Fruit fly (Drosophila melanogaster): Measurements from ENCODE around the gene Or1a.

Gene Or1a

DNA sequence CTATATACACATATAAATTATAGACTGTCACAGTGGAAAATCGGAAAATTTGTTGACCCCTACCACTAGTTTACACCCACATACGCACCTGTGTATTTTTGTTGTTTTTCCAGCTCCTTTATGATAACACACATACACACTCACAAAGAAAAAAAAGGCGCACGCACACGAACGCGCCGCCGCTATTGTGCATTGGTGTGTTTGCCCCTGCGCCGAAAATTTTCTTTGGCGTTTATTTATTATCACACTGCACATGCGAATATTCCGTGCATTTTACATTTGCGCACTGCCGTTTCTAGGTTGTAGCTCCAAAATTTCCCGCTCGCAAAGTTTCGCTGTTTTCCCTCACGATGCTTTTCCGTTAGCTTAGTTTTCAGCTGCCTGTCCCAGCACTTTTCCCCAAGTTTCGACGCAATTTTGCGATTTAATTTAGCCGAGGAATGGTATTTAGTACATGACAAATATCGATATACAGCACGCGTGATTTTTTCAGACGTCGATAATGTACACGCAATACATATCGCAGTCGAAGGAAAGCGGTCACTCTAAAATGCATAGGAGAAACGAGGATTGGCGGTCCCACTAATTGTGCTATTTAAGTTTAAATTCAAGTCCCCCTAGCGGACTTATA lies 35.7 kb upstream of the Or1a start, which contains the start of the genes CG3777 and ewg (continued):
- TF ChIP-seq Hr78 (GFP tag; optimal IDR thresholded peaks at IDR 0.05) = no peak
- TF ChIP-seq CG15514 (GFP tag; optimal IDR thresholded peaks at IDR 0.05) = peak; percentile 58
- TF ChIP-seq CG18619 (GFP tag; optimal IDR thresholded peaks at IDR 0.05) = no peak
- TF ChIP-seq hbn (GFP tag; IDR thresholded peaks at IDR 0.05; ENCODE audit: partially characterized antibody) = peak; percentile 90
- TF ChIP-seq CG2199 (GFP tag; IDR thresholded peaks at IDR 0.05) = peak; percentile 52; the same call in 1 of the 3 replicates
- peak; percentile 33 for TF ChIP-seq her (GFP tag; optimal IDR thresholded peaks at IDR 0.05)
- TF ChIP-seq run (tag; optimal IDR thresholded peaks at IDR 0.05) = no peak
- no peak for TF ChIP-seq CG14050 (GFP tag; IDR thresholded peaks at IDR 0.05)
- TF ChIP-seq Jarid2 (GFP tag; optimal IDR thresholded peaks at IDR 0.05) = no peak
- peak; percentile 94 for TF ChIP-seq HLH4C (GFP tag; IDR thresholded peaks at IDR 0.05; ENCODE audit: partially characterized antibody)
- peak; percentile 99 for TF ChIP-seq Bgb (GFP tag; IDR thresholded peaks at IDR 0.05; ENCODE audit: partially characterized antibody)
- peak; percentile 84 for TF ChIP-seq gfzf (GFP tag; optimal IDR thresholded peaks at IDR 0.05)
- peak; percentile 6 for TF ChIP-seq exex (tag; optimal IDR thresholded peaks at IDR 0.05)
- TF ChIP-seq Dip3 (GFP tag; optimal IDR thresholded peaks at IDR 0.05) = no peak
- TF ChIP-seq CG2116 (GFP tag; optimal IDR thresholded peaks at IDR 0.05) = peak; percentile 84
- peak; percentile 80 for TF ChIP-seq Dp (GFP tag; optimal IDR thresholded peaks at IDR 0.05)
- peak; percentile 91 for TF ChIP-seq unc-4 (GFP tag; IDR thresholded peaks at IDR 0.05; ENCODE audit: partially characterized antibody)
- TF ChIP-seq CG18599 (GFP tag; optimal IDR thresholded peaks at IDR 0.05) = no peak
- TF ChIP-seq ttk (GFP tag; IDR thresholded peaks at IDR 0.05) = no peak
- TF ChIP-seq pzg (GFP tag; optimal IDR thresholded peaks at IDR 0.05) = peak; percentile 91
- peak; percentile 24 for TF ChIP-seq nom (GFP tag; optimal IDR thresholded peaks at IDR 0.05)
- no peak for TF ChIP-seq CG6854 (GFP tag; optimal IDR thresholded peaks at IDR 0.05)
- TF ChIP-seq NFAT (GFP tag; IDR thresholded peaks at IDR 0.05) = no peak
- TF ChIP-seq dpn (GFP tag; optimal IDR thresholded peaks at IDR 0.05) = peak; percentile 4 to 8
- peak; percentile 54 for TF ChIP-seq CG3995 (GFP tag; optimal IDR thresholded peaks at IDR 0.05)
- TF ChIP-seq Bteb2 (GFP tag; optimal IDR thresholded peaks at IDR 0.05) = no peak
- peak; percentile 97 for TF ChIP-seq inv (GFP tag; IDR thresholded peaks at IDR 0.05; ENCODE audit: partially characterized antibody)
- peak; percentile 64 for TF ChIP-seq CG8290 (GFP tag; optimal IDR thresholded peaks at IDR 0.05)
- TF ChIP-seq CG8290 (tag; optimal IDR thresholded peaks at IDR 0.05) = peak in 1 of 2 experiments; percentile 72
- TF ChIP-seq CG14965 (GFP tag; optimal IDR thresholded peaks at IDR 0.05; ENCODE audit: borderline replicate concordance) = no peak
- no peak for TF ChIP-seq abd-A (tag; optimal IDR thresholded peaks at IDR 0.05)
- TF ChIP-seq sr (GFP tag; IDR thresholded peaks at IDR 0.05) = no peak
- TF ChIP-seq Deaf1 (tag; optimal IDR thresholded peaks at IDR 0.05) = no peak
- TF ChIP-seq CG17359 (tag; optimal IDR thresholded peaks at IDR 0.05) = no peak
- TF ChIP-seq chinmo (GFP tag; IDR thresholded peaks at IDR 0.05; ENCODE audit: partially characterized antibody) = peak; percentile 97
- no peak for TF ChIP-seq CG13296 (GFP tag; optimal IDR thresholded peaks at IDR 0.05)
- TF ChIP-seq Antp (GFP tag; optimal IDR thresholded peaks at IDR 0.05) = no peak
- peak; percentile 70 for TF ChIP-seq CG12659 (GFP tag; optimal IDR thresholded peaks at IDR 0.05)
- no peak for TF ChIP-seq Dfd (GFP tag; optimal IDR thresholded peaks at IDR 0.05)
- no peak for TF ChIP-seq HHEX (GFP tag; optimal IDR thresholded peaks at IDR 0.05)
- no peak for TF ChIP-seq Atf-2 (GFP tag; optimal IDR thresholded peaks at IDR 0.05)
- peak; percentile 97 for TF ChIP-seq ewg (GFP tag; optimal IDR thresholded peaks at IDR 0.05)
- TF ChIP-seq C15 (GFP tag; IDR thresholded peaks at IDR 0.05) = no peak
- TF ChIP-seq sima (GFP tag; optimal IDR thresholded peaks at IDR 0.05) = no peak
- no peak for TF ChIP-seq chif (GFP tag; optimal IDR thresholded peaks at IDR 0.05)
- TF ChIP-seq corto (GFP tag; optimal IDR thresholded peaks at IDR 0.05) = no peak
- no peak for TF ChIP-seq toy (GFP tag; IDR thresholded peaks at IDR 0.05)
- no peak for TF ChIP-seq ssp (GFP tag; IDR thresholded peaks at IDR 0.05)
- TF ChIP-seq CG13624 (GFP tag; optimal IDR thresholded peaks at IDR 0.05) = peak; percentile 50
